Fruit fly (Drosophila melanogaster): ENCODE measurements around the gene CG2082.

Gene CG2082

dm6 chr3R:5742278-5743196 is 38.3 kb downstream of the CG2082 start, which contains the start of the genes Sym and Madm (continued):
- TF ChIP-seq onecut (GFP tag; IDR thresholded peaks at IDR 0.05) (peak; percentile 46; the same call in 1 of the 2 replicates), Eip74EF (GFP tag; optimal IDR thresholded peaks at IDR 0.05) (no peak), CG31441 (GFP tag; IDR thresholded peaks at IDR 0.05) (no peak; the same call in 1 of the 2 replicates), CG6765 (GFP tag; optimal IDR thresholded peaks at IDR 0.05) (no peak), stc (GFP tag; IDR thresholded peaks at IDR 0.05) (no peak), luna (GFP tag; optimal IDR thresholded peaks at IDR 0.05) (no peak), CG9876 (GFP tag; optimal IDR thresholded peaks at IDR 0.05) (peak; percentile 29), tup (GFP tag; optimal IDR thresholded peaks at IDR 0.05) (no peak), CG14050 (GFP tag; IDR thresholded peaks at IDR 0.05) (no peak), NK7.1 (GFP tag; optimal IDR thresholded peaks at IDR 0.05) (no peak), tio (GFP tag; optimal IDR thresholded peaks at IDR 0.05) (no peak), chinmo (GFP tag; IDR thresholded peaks at IDR 0.05; ENCODE audit: partially characterized antibody) (peak; percentile 72; the same call in 1 of the 4 replicates), Doc2 (GFP tag; IDR thresholded peaks at IDR 0.05) (no peak), trem (tag; optimal IDR thresholded peaks at IDR 0.05) (peak; percentile 79), salm (tag; optimal IDR thresholded peaks at IDR 0.05) (no peak), CG15479 (GFP tag; optimal IDR thresholded peaks at IDR 0.05) (no peak), Bdp1 (GFP tag; optimal IDR thresholded peaks at IDR 0.05) (no peak), slbo (GFP tag; IDR thresholded peaks at IDR 0.05) (peak; percentile 60), tx (GFP tag; optimal IDR thresholded peaks at IDR 0.05) (peak; percentile 31), lbe (GFP tag; optimal IDR thresholded peaks at IDR 0.05) (no peak), CG17328 (GFP tag; IDR thresholded peaks at IDR 0.05) (no peak), sqz (GFP tag; optimal IDR thresholded peaks at IDR 0.05) (no peak), toy (GFP tag; IDR thresholded peaks at IDR 0.05) (no peak), CG2712 (tag; optimal IDR thresholded peaks at IDR 0.05) (peak; percentile 54), Ravus (GFP tag; IDR thresholded peaks at IDR 0.05) (no peak), Dp (GFP tag; optimal IDR thresholded peaks at IDR 0.05) (peak; percentile 29), CG3847 (GFP tag; IDR thresholded peaks at IDR 0.05) (peak; percentile 36; the same call in 1 of the 2 replicates), hth (optimal IDR thresholded peaks at IDR 0.05) (no peak), Ada2b (GFP tag; IDR thresholded peaks at IDR 0.05) (no peak), pum (GFP tag; optimal IDR thresholded peaks at IDR 0.05) (peak; percentile 60), ham (GFP tag; IDR thresholded peaks at IDR 0.05) (no peak), CG8944 (GFP tag; optimal IDR thresholded peaks at IDR 0.05) (peak; percentile 38), ATbp (GFP tag; optimal IDR thresholded peaks at IDR 0.05) (no peak), chn (GFP tag; optimal IDR thresholded peaks at IDR 0.05) (peak; percentile 5), HmgD (GFP tag; optimal IDR thresholded peaks at IDR 0.05) (no peak), CG12744 (GFP tag; optimal IDR thresholded peaks at IDR 0.05) (peak; percentile 30), cas (GFP tag; IDR thresholded peaks at IDR 0.05) (no peak), E2f2 (GFP tag; IDR thresholded peaks at IDR 0.05) (peak; percentile 44; the same call in 1 of the 2 replicates), CG12391 (tag; optimal IDR thresholded peaks at IDR 0.05) (peak; percentile 55), psq (GFP tag; optimal IDR thresholded peaks at IDR 0.05) (peak; percentile 1), CG3163 (GFP tag; optimal IDR thresholded peaks at IDR 0.05) (no peak), CG9932 (GFP tag; IDR thresholded peaks at IDR 0.05) (peak; percentile 55; the same call in 1 of the 2 replicates), CG6175 (GFP tag; IDR thresholded peaks at IDR 0.05) (no peak), CG7271 (tag; optimal IDR thresholded peaks at IDR 0.05) (peak; percentile 49), CG14965 (GFP tag; optimal IDR thresholded peaks at IDR 0.05; ENCODE audit: borderline replicate concordance) (no peak), CG14441 (GFP tag; IDR thresholded peaks at IDR 0.05) (0 out of 2 replicates have a peak, but pooled peaks have one; percentile 20), CG18476 (GFP tag; optimal IDR thresholded peaks at IDR 0.05) (no peak), Med (GFP tag) (peak; percentile 77), gcm2 (GFP tag; optimal IDR thresholded peaks at IDR 0.05) (no peak), sisA (GFP tag; IDR thresholded peaks at IDR 0.05) (0 out of 2 replicates have a peak, but pooled peaks have one; percentile 30)

Data from whole organism, embryonic.